Worm (Caenorhabditis elegans) whole organism, L1 larva: ENCODE data around the gene T25G12.6.

Experiments
- ceh-82 ChIP-seq, 3 experiments: fragments of 150-350 bp in 1 of 3; sonication (generic microtip) in 2 of 3; optimal IDR thresholded peaks; 2 replicates each; lab custom pipeline; 2014 to 2017; ENCODE audit warnings: missing biosample characterization in 3 of 3, missing genetic modification characterization in 3 of 3
- ceh-88 ChIP-seq: fragments of 200-800 bp; sonication (Bioruptor generic); IDR thresholded peaks from 2 replicates; pipeline ENCODE4 v1.3.6; 2022; ENCODE audit warnings: missing genetic modification characterization, missing compliant biosample characterization
- ces-1 ChIP-seq: fragments of 150-350 bp; optimal IDR thresholded peaks from 2 replicates; lab custom pipeline; 2014; ENCODE audit warnings: missing biosample characterization, missing genetic modification reagents, missing genetic modification characterization
- lin-13 ChIP-seq: fragments of 150-350 bp; optimal IDR thresholded peaks from 2 replicates; lab custom pipeline; 2014; ENCODE audit warnings: missing biosample characterization, missing genetic modification reagents, missing genetic modification characterization
- lin-15B ChIP-seq: fragments of 150-350 bp; sonication (generic microtip); optimal IDR thresholded peaks from 3 replicates; lab custom pipeline; 2014; ENCODE audit warnings: missing biosample characterization, missing genetic modification characterization
- nhr-237 ChIP-seq: fragments of 150-350 bp; optimal IDR thresholded peaks from 2 replicates; lab custom pipeline; 2014; ENCODE audit warnings: missing biosample characterization, missing genetic modification characterization
- sup-37 ChIP-seq: fragments of 200-800 bp; sonication (Bioruptor generic); optimal IDR thresholded peaks from 2 replicates; lab custom pipeline; 2018; ENCODE audit warnings: mild to moderate bottlenecking, missing genetic modification characterization, missing compliant biosample characterization

- no peak for TF ChIP-seq ces-1
- no peak for TF ChIP-seq lin-15B (tag; lab: Kevin White, UChicago)
- TF ChIP-seq nhr-237 (tag; lab: Kevin White, UChicago): no peak
- no peak for TF ChIP-seq ceh-88
- TF ChIP-seq ceh-82 (tag; optimal IDR thresholded peaks at IDR 0.05; lab: Kevin White, UChicago): no peak
- no peak for TF ChIP-seq sup-37 (GFP tag; lab: Kevin White, UChicago)
- no peak for TF ChIP-seq lin-13 (GFP tag; lab: Kevin White, UChicago)
Observed at ce11 chrX:17185696-17186430, 44.1 kb downstream of the T25G12.6 start, which contains the start of gene sid-3.
